Worm (Caenorhabditis elegans): ENCODE data around the gene act-3.

act-3 gene

ce11 chrV:11070388-11070787 is 3.9 kb downstream of the act-3 start (continued):
- TF ChIP-seq aly-2 (tag; optimal IDR thresholded peaks at IDR 0.05) (no peak), ceh-28 (tag; optimal IDR thresholded peaks at IDR 0.05) (no peak), ceh-82 (tag; optimal IDR thresholded peaks at IDR 0.05) (no peak), zfp-2 (tag; optimal IDR thresholded peaks at IDR 0.05) (no peak), lin-15B (tag; optimal IDR thresholded peaks at IDR 0.05) (no peak), nhr-48 (tag; optimal IDR thresholded peaks at IDR 0.05) (no peak), mdl-1 (tag; optimal IDR thresholded peaks at IDR 0.05) (no peak), Y5F2A.4 (GFP tag; optimal IDR thresholded peaks at IDR 0.05) (no peak), zip-2 (tag; optimal IDR thresholded peaks at IDR 0.05) (no peak), php-3 (GFP tag; IDR thresholded peaks at IDR 0.05) (no peak), madf-5 (GFP tag; IDR thresholded peaks at IDR 0.05) (no peak), spr-1 (tag; optimal IDR thresholded peaks at IDR 0.05) (no peak), lin-38 (GFP tag; IDR thresholded peaks at IDR 0.05) (no peak), unc-130 (GFP tag; optimal IDR thresholded peaks at IDR 0.05) (no peak), lim-7 (GFP tag; IDR thresholded peaks at IDR 0.05) (no peak), nhr-11 (tag; optimal IDR thresholded peaks at IDR 0.05) (no peak), fkh-10 (GFP tag; optimal IDR thresholded peaks at IDR 0.05) (no peak), ctbp-1 (GFP tag; IDR thresholded peaks at IDR 0.05) (no peak), mxl-2 (GFP tag; conservative IDR thresholded peaks at IDR 0.05) (no peak), ZK546.5 (tag; optimal IDR thresholded peaks at IDR 0.05) (no peak), jun-1 (tag; optimal IDR thresholded peaks at IDR 0.05) (no peak), daf-19 (GFP tag; conservative IDR thresholded peaks at IDR 0.05) (no peak), unc-62 (GFP tag; optimal IDR thresholded peaks at IDR 0.05 in 1 of 2) (peak in 1 of 2 experiments; percentile 15), unc-62 (tag; optimal IDR thresholded peaks at IDR 0.05) (no peak), hlh-11 (tag; optimal IDR thresholded peaks at IDR 0.05) (peak; percentile 60), ztf-11 (tag; optimal IDR thresholded peaks at IDR 0.05) (no peak), dpl-1 (GFP tag; optimal IDR thresholded peaks at IDR 0.05) (no peak), ceh-32 (tag; optimal IDR thresholded peaks at IDR 0.05; ENCODE audit: poor library complexity) (no peak), zip-11 (GFP tag; IDR thresholded peaks at IDR 0.05) (no peak), nhr-6 (tag; optimal IDR thresholded peaks at IDR 0.05) (no peak), dve-1 (tag; optimal IDR thresholded peaks at IDR 0.05; ENCODE audit: insufficient read depth) (peak; percentile 68), hmg-1.1 (GFP tag; IDR thresholded peaks at IDR 0.05) (no peak), rbr-2 (tag; optimal IDR thresholded peaks at IDR 0.05) (no peak), tag-97 (GFP tag; IDR thresholded peaks at IDR 0.05) (no peak), set-16 (GFP tag; IDR thresholded peaks at IDR 0.05) (no peak), vab-7 (GFP tag; IDR thresholded peaks at IDR 0.05) (no peak), skn-1 (tag; optimal IDR thresholded peaks at IDR 0.05) (no peak), arid-1 (GFP tag; conservative IDR thresholded peaks at IDR 0.05) (no peak), snpc-1.2 (GFP tag; IDR thresholded peaks at IDR 0.05) (no peak)

- TF ChIP-seq mep-1 (tag; optimal IDR thresholded peaks at IDR 0.05), result peak; percentile 20
- TF ChIP-seq dve-1 (tag; optimal IDR thresholded peaks at IDR 0.05; ENCODE audit: insufficient read depth), result peak; percentile 96
- no peak for TF ChIP-seq fos-1 (tag; optimal IDR thresholded peaks at IDR 0.05)
- peak in 1 of 2 experiments; percentile 77 for TF ChIP-seq mdl-1 (tag; optimal IDR thresholded peaks at IDR 0.05)
- TF ChIP-seq lin-15B (tag; optimal IDR thresholded peaks at IDR 0.05), result no peak
- TF ChIP-seq lin-38 (GFP tag; IDR thresholded peaks at IDR 0.05), result no peak
- TF ChIP-seq dmd-8 (GFP tag; IDR thresholded peaks at IDR 0.05), result no peak
- TF ChIP-seq T20F7.1 (GFP tag; optimal IDR thresholded peaks at IDR 0.05), result peak; percentile 58
- no peak for TF ChIP-seq snpc-1.2 (GFP tag; IDR thresholded peaks at IDR 0.05)
- peak; percentile 92 for TF ChIP-seq nhr-77 (tag; optimal IDR thresholded peaks at IDR 0.05)
- TF ChIP-seq pqm-1 (tag; optimal IDR thresholded peaks at IDR 0.05), result peak; percentile 94
- no peak for TF ChIP-seq daf-8 (GFP tag; IDR thresholded peaks at IDR 0.05)
- no peak for TF ChIP-seq F10B5.3 (tag; optimal IDR thresholded peaks at IDR 0.05)
- no peak for TF ChIP-seq daf-12 (tag; optimal IDR thresholded peaks at IDR 0.05)
- TF ChIP-seq tra-1 (GFP tag; IDR thresholded peaks at IDR 0.05), result peak; percentile 61; the same call in 1 of the 2 replicates
- TF ChIP-seq nhr-25 (tag; optimal IDR thresholded peaks at IDR 0.05; ENCODE audit: borderline replicate concordance, insufficient read depth), result no peak
- TF ChIP-seq ztf-11 (tag; optimal IDR thresholded peaks at IDR 0.05), result no peak
- no peak for TF ChIP-seq madf-9 (GFP tag; conservative IDR thresholded peaks at IDR 0.05)
- TF ChIP-seq saeg-2 (GFP tag; IDR thresholded peaks at IDR 0.05), result peak; percentile 65; the same call in 1 of the 2 replicates
- TF ChIP-seq nhr-11 (tag; optimal IDR thresholded peaks at IDR 0.05), result no peak
- peak in 1 of 2 experiments; percentile 53 for TF ChIP-seq lsy-2 (tag; optimal IDR thresholded peaks at IDR 0.05)
Measured at ce11 chrV:11069277-11069676, 5.0 kb downstream of the act-3 start, which contains the start of gene T04C12.8. Gene T04C12.8 (minus strand): TSS chrV:11069358.

Data from whole organism, L4 larva.